Worm (Caenorhabditis elegans): ENCODE data around the gene unc-68.

Gene unc-68

DNA sequence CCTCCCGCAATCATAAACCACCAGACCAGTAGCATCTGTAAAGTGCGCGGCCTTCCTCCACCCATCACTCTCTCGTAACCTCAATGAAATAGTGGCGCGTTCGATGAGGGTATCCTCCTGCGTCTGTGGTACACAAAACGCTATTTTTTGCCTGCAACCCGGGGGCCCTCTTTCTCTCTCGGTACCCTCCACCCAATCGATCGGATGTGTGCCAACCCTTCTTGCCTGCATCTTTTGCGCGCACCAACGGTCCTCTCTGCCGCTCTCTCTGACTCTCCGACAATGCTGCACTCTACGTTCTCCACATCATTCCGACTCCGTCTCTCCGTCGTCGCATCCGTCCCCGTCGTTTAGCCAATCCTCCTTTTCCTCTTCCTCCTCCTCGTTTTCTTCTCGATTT, 49.3 kb downstream of the unc-68 start (continued):
- TF ChIP-seq gei-17 (GFP tag; optimal IDR thresholded peaks at IDR 0.05) = peak; percentile 16
- peak; percentile 58 for TF ChIP-seq hmg-1.2 (GFP tag; IDR thresholded peaks at IDR 0.05)
- TF ChIP-seq F23B12.7 (tag; optimal IDR thresholded peaks at IDR 0.05; ENCODE audit: insufficient read depth) = no peak
- TF ChIP-seq ztf-28 (GFP tag; IDR thresholded peaks at IDR 0.05) = no peak
- no peak for TF ChIP-seq sea-2 (GFP tag; IDR thresholded peaks at IDR 0.05)
- TF ChIP-seq cebp-1 (GFP tag; IDR thresholded peaks at IDR 0.05) = no peak
- TF ChIP-seq cebp-1 (tag; optimal IDR thresholded peaks at IDR 0.05) = peak; percentile 76
- TF ChIP-seq B0261.1 (tag; optimal IDR thresholded peaks at IDR 0.05) = no peak
- no peak for TF ChIP-seq ceh-40 (GFP tag; IDR thresholded peaks at IDR 0.05)
- TF ChIP-seq bed-2 (GFP tag; IDR thresholded peaks at IDR 0.05) = peak; percentile 40; the same call in 1 of the 2 replicates
- no peak for TF ChIP-seq dpff-1 (tag; optimal IDR thresholded peaks at IDR 0.05)
- no peak for TF ChIP-seq C17E4.6 (GFP tag; IDR thresholded peaks at IDR 0.05)
- TF ChIP-seq let-607 (tag; optimal IDR thresholded peaks at IDR 0.05) = no peak
- TF ChIP-seq ztf-26 (tag; optimal IDR thresholded peaks at IDR 0.05) = peak; percentile 34
- no peak for TF ChIP-seq cebp-2 (GFP tag; IDR thresholded peaks at IDR 0.05)
- TF ChIP-seq efl-1 (GFP tag; optimal IDR thresholded peaks at IDR 0.05) = no peak
- TF ChIP-seq Y79H2A.3 (GFP tag; conservative IDR thresholded peaks at IDR 0.05) = no peak
- TF ChIP-seq him-1 (tag; optimal IDR thresholded peaks at IDR 0.05) = no peak
- TF ChIP-seq snpc-1.3 (tag; optimal IDR thresholded peaks at IDR 0.05; ENCODE audit: insufficient read depth) = no peak
- 0 out of 2 replicates have a peak, but pooled peaks have one; percentile 43 for TF ChIP-seq lin-26 (GFP tag; IDR thresholded peaks at IDR 0.05)
- TF ChIP-seq nhr-27 (tag; optimal IDR thresholded peaks at IDR 0.05) = no peak
- TF ChIP-seq snpc-1.1 (tag; optimal IDR thresholded peaks at IDR 0.05; ENCODE audit: insufficient read depth) = no peak
- TF ChIP-seq hsf-1 (GFP tag; IDR thresholded peaks at IDR 0.05) = no peak
- no peak for TF ChIP-seq F55B11.4 (tag; optimal IDR thresholded peaks at IDR 0.05; ENCODE audit: borderline replicate concordance, insufficient read depth)
- TF ChIP-seq madf-8 (GFP tag; conservative IDR thresholded peaks at IDR 0.05) = no peak
- TF ChIP-seq rec-8 (tag; optimal IDR thresholded peaks at IDR 0.05) = peak in 1 of 2 experiments; percentile 8
- no peak for TF ChIP-seq sptf-2 (GFP tag; optimal IDR thresholded peaks at IDR 0.05)
- peak; percentile 44 for TF ChIP-seq madf-10 (tag; optimal IDR thresholded peaks at IDR 0.05)
- TF ChIP-seq sdz-38 (tag; optimal IDR thresholded peaks at IDR 0.05) = no peak
- TF ChIP-seq snpc-3.4 (tag; optimal IDR thresholded peaks at IDR 0.05) = no peak
- no peak for TF ChIP-seq lsl-1 (GFP tag; optimal IDR thresholded peaks at IDR 0.05)
- no peak for TF ChIP-seq lag-1 (GFP tag; IDR thresholded peaks at IDR 0.05)
- no peak for TF ChIP-seq akir-1 (GFP tag; optimal IDR thresholded peaks at IDR 0.05)
- TF ChIP-seq lsy-27 (tag; optimal IDR thresholded peaks at IDR 0.05; ENCODE audit: borderline replicate concordance, insufficient read depth) = no peak
- TF ChIP-seq F22D6.2 (tag; optimal IDR thresholded peaks at IDR 0.05) = no peak
- TF ChIP-seq egrh-3 (GFP tag; IDR thresholded peaks at IDR 0.05) = peak; percentile 71; the same call in 1 of the 2 replicates
- TF ChIP-seq xnd-1 (tag; optimal IDR thresholded peaks at IDR 0.05) = no peak
- peak; percentile 66 for TF ChIP-seq nfyb-1 (GFP tag; IDR thresholded peaks at IDR 0.05)
- no peak for TF ChIP-seq attf-6 (GFP tag; IDR thresholded peaks at IDR 0.05)
- no peak for TF ChIP-seq egl-44 (GFP tag; IDR thresholded peaks at IDR 0.05)
- no peak for TF ChIP-seq fkh-3 (tag; optimal IDR thresholded peaks at IDR 0.05)
- peak; percentile 78 for TF ChIP-seq ceh-27 (GFP tag; optimal IDR thresholded peaks at IDR 0.05)
- no peak for TF ChIP-seq bed-1 (GFP tag; IDR thresholded peaks at IDR 0.05)
- no peak for TF ChIP-seq nhr-90 (tag; optimal IDR thresholded peaks at IDR 0.05)
- TF ChIP-seq ets-4 (GFP tag; optimal IDR thresholded peaks at IDR 0.05) = no peak
- TF ChIP-seq F10E7.11 (tag; optimal IDR thresholded peaks at IDR 0.05) = no peak
- no peak for TF ChIP-seq B0336.3 (GFP tag; IDR thresholded peaks at IDR 0.05)
- no peak for TF ChIP-seq dpl-1 (GFP tag; optimal IDR thresholded peaks at IDR 0.05)
